Worm (Caenorhabditis elegans): ENCODE measurements around the gene vha-11.

ce11 chrIV:2292119-2292518 lies 22.2 kb downstream of the vha-11 start:
- TF ChIP-seq tab-1 (GFP tag; IDR thresholded peaks at IDR 0.05) (no peak), klf-2 (GFP tag; conservative IDR thresholded peaks at IDR 0.05) (no peak), T22C8.4 (GFP tag; IDR thresholded peaks at IDR 0.05) (no peak), ref-1 (GFP tag; conservative IDR thresholded peaks at IDR 0.05) (no peak)
